Fruit fly (Drosophila melanogaster): ENCODE data around the gene Usp12-46.
A peak's percentile ranks its signal among the peaks of the same experiment; 100 is the strongest.

The Usp12-46 gene

DNA sequence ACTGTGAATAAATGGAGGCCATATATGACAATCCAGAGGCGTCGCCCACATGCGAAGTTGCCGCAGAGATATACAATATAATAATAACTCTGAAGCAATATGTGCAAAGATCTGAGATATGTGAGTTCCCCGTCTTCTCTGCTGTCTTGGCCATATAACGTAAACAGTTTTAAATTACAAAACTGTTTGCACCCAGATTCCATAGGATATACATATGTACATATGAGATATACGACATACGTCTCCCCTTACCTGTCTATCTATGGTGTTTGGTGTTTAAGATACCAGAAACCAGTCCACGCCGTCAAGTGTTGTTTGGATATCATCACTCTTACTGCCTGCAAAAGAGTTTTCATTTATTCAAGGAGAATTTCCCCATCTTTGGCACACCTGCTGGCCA, 5.6 kb downstream of the Usp12-46 start (continued):
- TF ChIP-seq tap (tag; optimal IDR thresholded peaks at IDR 0.05) = peak; percentile 9
- peak; percentile 5; the same call in 1 of the 2 replicates for TF ChIP-seq onecut (GFP tag; IDR thresholded peaks at IDR 0.05)
- TF ChIP-seq chinmo (GFP tag; IDR thresholded peaks at IDR 0.05; ENCODE audit: partially characterized antibody) = 0 out of 4 replicates have a peak, but pooled peaks have one; percentile 49
- peak; percentile 3 for TF ChIP-seq Fer1 (GFP tag; optimal IDR thresholded peaks at IDR 0.05)
- TF ChIP-seq ttk (GFP tag; IDR thresholded peaks at IDR 0.05) = no peak
- TF ChIP-seq CG4282 (GFP tag; optimal IDR thresholded peaks at IDR 0.05) = no peak
- peak; percentile 4 for TF ChIP-seq MTF-1 (GFP tag; optimal IDR thresholded peaks at IDR 0.05; ENCODE audit: borderline replicate concordance)
- TF ChIP-seq jing (GFP tag; optimal IDR thresholded peaks at IDR 0.05) = no peak
- no peak for TF ChIP-seq sisA (GFP tag; IDR thresholded peaks at IDR 0.05)
- TF ChIP-seq sd (tag; optimal IDR thresholded peaks at IDR 0.05) = no peak
- no peak for TF ChIP-seq CG12236 (GFP tag; optimal IDR thresholded peaks at IDR 0.05)
- TF ChIP-seq croc (GFP tag; conservative IDR thresholded peaks at IDR 0.05) = no peak
- TF ChIP-seq sens (GFP tag) = peak; percentile 50
- TF ChIP-seq stwl (tag; optimal IDR thresholded peaks at IDR 0.05) = no peak
- peak; percentile 28 for TF ChIP-seq CG6765 (GFP tag; optimal IDR thresholded peaks at IDR 0.05)

DNA sequence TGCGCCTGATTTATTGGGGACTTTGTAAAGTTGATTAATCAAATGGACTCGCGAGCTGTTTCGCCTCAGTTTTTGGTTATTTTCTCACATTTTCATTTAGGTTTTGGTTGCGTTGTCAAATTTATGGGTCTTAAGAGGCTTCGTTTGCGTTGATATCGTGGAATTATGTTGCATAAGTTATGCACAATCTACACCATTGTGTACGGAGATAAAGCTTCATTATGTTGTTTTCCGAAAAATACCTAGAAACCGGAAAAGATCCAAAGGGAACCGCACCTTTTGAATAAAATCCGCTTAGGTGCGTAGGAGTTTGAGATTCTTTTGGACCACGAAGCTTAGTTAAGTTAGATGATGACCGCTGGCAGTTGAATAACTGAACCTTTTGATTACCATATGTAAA, 6.4 kb downstream of the Usp12-46 start:
- TF ChIP-seq Pdp1 (GFP tag; optimal IDR thresholded peaks at IDR 0.05) (peak in 1 of 2 experiments; percentile 78), oc (tag; optimal IDR thresholded peaks at IDR 0.05) (peak; percentile 77), sens (GFP tag) (peak; percentile 26), Stat92E (GFP tag; optimal IDR thresholded peaks at IDR 0.05) (no peak)

DNA sequence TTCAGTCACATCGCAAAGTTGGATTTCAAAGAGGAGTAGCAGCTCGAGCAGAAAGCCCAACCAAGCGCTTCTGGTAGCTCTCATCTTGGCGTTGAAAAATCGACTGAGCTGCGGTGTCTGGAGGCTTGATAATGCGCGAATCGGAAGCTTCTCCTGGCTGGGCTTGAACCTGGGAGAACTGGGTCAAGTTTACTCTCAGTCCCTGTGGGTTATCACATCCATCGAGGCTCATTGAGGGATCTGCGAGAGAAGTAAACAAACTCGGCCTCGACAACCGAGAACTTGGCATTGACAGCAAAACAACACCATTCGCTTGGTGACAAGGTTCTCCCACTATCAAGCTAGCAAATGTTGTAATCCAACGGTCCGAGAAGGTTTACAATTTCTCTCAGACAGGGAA, 10.3 kb downstream of the Usp12-46 start, which contains the start of gene Nepl13:
Nepl13 (minus strand) TSS at position 89 of the 400 bp plus-strand sequence.
- no peak for TF ChIP-seq Hr51 (GFP tag; optimal IDR thresholded peaks at IDR 0.05)
- peak; percentile 52 for TF ChIP-seq CG34376 (GFP tag; optimal IDR thresholded peaks at IDR 0.05)
- peak; percentile 0 for TF ChIP-seq sug (tag; optimal IDR thresholded peaks at IDR 0.05)

DNA sequence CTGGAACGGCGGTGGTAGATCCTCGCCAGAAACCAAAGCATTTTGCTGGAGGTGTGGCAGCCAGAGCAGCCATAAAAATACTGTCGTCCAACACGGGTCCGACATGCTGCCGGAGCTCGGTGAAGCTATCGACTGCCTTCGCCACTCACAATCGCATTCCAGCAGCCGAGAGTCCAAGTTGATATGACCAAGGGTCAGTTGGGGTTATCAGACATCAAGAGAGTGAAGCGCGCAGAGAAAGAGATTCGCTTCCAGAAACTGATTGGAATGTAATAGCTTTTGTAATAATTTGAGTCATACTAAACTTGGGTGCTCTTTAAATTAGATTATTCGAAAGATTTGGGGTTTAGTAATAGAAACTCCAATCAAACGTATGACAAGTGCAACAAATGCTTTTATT, 12.9 kb downstream of the Usp12-46 start, which contains the start of gene Nepl14:
Nepl14 (minus strand) TSS at position 125 of the 400 bp plus-strand sequence.
- TF ChIP-seq CG34376 (GFP tag; optimal IDR thresholded peaks at IDR 0.05) = peak; percentile 46
- TF ChIP-seq lola (GFP tag; optimal IDR thresholded peaks at IDR 0.05) = no peak

DNA sequence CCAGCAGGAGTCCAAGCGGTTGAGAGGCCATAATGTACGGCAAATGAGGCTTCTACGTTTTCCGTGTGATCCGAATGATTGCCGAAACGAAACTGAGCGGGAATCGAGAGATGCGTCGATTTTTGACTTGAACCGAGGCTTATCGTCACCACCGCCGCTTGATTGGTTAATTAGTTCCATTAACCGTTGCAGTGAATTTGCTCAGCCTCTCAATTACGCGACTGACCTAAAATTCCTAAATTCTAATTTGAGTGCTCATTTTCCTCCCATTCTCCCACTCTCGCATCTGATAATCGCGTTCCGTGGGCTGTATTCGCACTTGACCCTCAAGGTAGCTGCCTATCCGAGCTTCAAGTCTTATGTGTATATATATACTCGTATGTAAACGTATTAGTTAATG, 15.4 kb downstream of the Usp12-46 start, which contains the start of gene Nepl15:
Nepl15 (minus strand) TSS at position 101 of the 400 bp plus-strand sequence.
- TF ChIP-seq toy (GFP tag; IDR thresholded peaks at IDR 0.05) (no peak), slbo (GFP tag; IDR thresholded peaks at IDR 0.05) (no peak), Ets65A (GFP tag) (peak; percentile 23), CG12104 (GFP tag; optimal IDR thresholded peaks at IDR 0.05) (no peak), tio (GFP tag; optimal IDR thresholded peaks at IDR 0.05) (no peak)

DNA sequence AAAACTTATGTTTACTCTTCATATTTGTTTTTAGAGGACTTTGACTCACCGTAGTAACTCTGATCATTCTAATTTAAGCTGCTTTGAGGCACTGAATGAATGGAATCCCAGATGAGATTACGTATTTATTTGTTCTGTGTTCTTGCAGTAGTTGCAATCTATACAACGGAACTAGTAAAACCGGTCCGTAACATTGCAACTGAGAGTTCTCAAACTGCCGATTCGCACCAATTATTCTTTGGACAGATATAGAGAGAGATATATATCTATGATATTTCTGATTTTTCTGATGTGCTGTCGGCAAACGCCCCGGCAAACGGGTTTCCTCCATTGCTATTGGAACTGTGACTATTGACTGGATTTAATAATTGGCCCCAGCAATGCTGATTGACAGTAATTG, 16.9 kb downstream of the Usp12-46 start, which contains the start of gene CG13841:
CG13841 (minus strand) TSS at position 101 of the 400 bp plus-strand sequence.
- TF ChIP-seq zen2 (GFP tag; IDR thresholded peaks at IDR 0.05; ENCODE audit: partially characterized antibody) = no peak
- TF ChIP-seq sens (GFP tag) = peak; percentile 38

DNA sequence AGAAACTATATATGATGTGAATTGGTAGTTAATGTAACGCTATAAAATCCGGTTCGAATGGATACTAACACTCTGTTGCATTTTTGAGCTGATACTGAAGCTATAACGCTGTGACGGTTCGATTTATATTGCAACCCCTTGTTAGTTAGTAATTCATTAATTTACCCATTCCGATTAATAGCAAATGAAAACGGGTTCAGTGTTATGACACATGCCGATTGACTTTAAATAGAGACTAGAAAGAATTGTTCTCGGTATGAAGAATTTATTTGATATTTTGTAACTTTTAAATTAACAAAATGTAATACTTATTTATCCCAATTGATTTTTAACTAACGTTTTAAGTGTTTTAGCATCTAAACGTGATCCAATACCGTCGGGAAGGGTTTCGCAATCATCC, 17.9 kb downstream of the Usp12-46 start, which contains the start of gene CG43091:
CG43091 (minus strand) TSS at position 101 of the 400 bp plus-strand sequence.
- TF ChIP-seq sens (GFP tag) (peak; percentile 37), jumu (GFP tag; optimal IDR thresholded peaks at IDR 0.05) (no peak)

Data from whole organism, embryonic.